Worm (Caenorhabditis elegans) whole organism, mixed stage, embryonic: ENCODE data around the gene Y51A2D.8.
A peak's percentile ranks its signal among the peaks of the same experiment; 100 is the strongest.

Experiments used
- M03D4.4 ChIP-seq: sonication (generic microtip); optimal IDR thresholded peaks from 2 replicates; lab custom pipeline; 2017; ENCODE audit warnings: mild to moderate bottlenecking, missing genetic modification characterization, missing compliant biosample characterization
- bed-3 ChIP-seq: fragments of 200-800 bp; sonication (Bioruptor generic); optimal IDR thresholded peaks from 3 replicates; lab custom pipeline; 2018; ENCODE audit warnings: mild to moderate bottlenecking, missing genetic modification characterization, moderate library complexity, missing compliant biosample characterization
- blmp-1 ChIP-seq: fragments of 150-350 bp; optimal IDR thresholded peaks from 2 replicates; lab custom pipeline; 2014; ENCODE audit warnings: missing biosample characterization, missing genetic modification characterization
- ceh-39 ChIP-seq: fragments of 150-350 bp; optimal IDR thresholded peaks from 2 replicates; lab custom pipeline; 2014; ENCODE audit warnings: missing biosample characterization, missing genetic modification characterization
- ceh-43 ChIP-seq: fragments of 200-800 bp; sonication (Bioruptor generic); optimal IDR thresholded peaks from 2 replicates; lab custom pipeline; 2018; ENCODE audit warnings: mild to moderate bottlenecking, missing genetic modification characterization, moderate library complexity, missing compliant biosample characterization
- ceh-83 ChIP-seq: fragments of 200-800 bp; sonication (Bioruptor generic); optimal IDR thresholded peaks from 2 replicates; lab custom pipeline; 2018; ENCODE audit warnings: mild to moderate bottlenecking, missing genetic modification characterization, missing compliant biosample characterization
- ces-1 ChIP-seq: fragments of 150-350 bp; optimal IDR thresholded peaks from 2 replicates; lab custom pipeline; 2014; ENCODE audit warnings: missing biosample characterization, missing genetic modification reagents, missing genetic modification characterization
- cnd-1 ChIP-seq: fragments of 200-800 bp; sonication (Bioruptor generic); optimal IDR thresholded peaks from 2 replicates; lab custom pipeline; 2018; ENCODE audit warnings: mild to moderate bottlenecking, missing genetic modification characterization, missing compliant biosample characterization
- drap-1 ChIP-seq: fragments of 200-800 bp; sonication (Bioruptor generic); optimal IDR thresholded peaks from 3 replicates; lab custom pipeline; 2018; ENCODE audit warnings: mild to moderate bottlenecking, missing genetic modification characterization, missing compliant biosample characterization
- elt-1 ChIP-seq: sonication (generic microtip); optimal IDR thresholded peaks from 2 replicates; lab custom pipeline; 2017; ENCODE audit warnings: missing genetic modification characterization, mild to moderate bottlenecking, missing compliant biosample characterization, antibody characterized with exemption, moderate library complexity, borderline replicate concordance; ENCODE audit not compliant: insufficient read depth
- flh-1 ChIP-seq: fragments of 200-800 bp; sonication (Bioruptor generic); optimal IDR thresholded peaks from 2 replicates; lab custom pipeline; 2018; ENCODE audit warnings: mild to moderate bottlenecking, missing genetic modification characterization, moderate library complexity, missing compliant biosample characterization
- ham-2 ChIP-seq: fragments of 200-800 bp; sonication (Bioruptor generic); optimal IDR thresholded peaks from 2 replicates; lab custom pipeline; 2018; ENCODE audit warnings: mild to moderate bottlenecking, missing genetic modification characterization, missing compliant biosample characterization
- lin-13 ChIP-seq: fragments of 150-350 bp; optimal IDR thresholded peaks from 2 replicates; lab custom pipeline; 2014; ENCODE audit warnings: missing biosample characterization, missing genetic modification characterization
- lin-32 ChIP-seq: fragments of 200-800 bp; sonication (Bioruptor generic); optimal IDR thresholded peaks from 2 replicates; lab custom pipeline; 2018; ENCODE audit warnings: mild to moderate bottlenecking, missing genetic modification characterization, missing compliant biosample characterization
- lsy-2 ChIP-seq: fragments of 150-350 bp; optimal IDR thresholded peaks from 2 replicates; lab custom pipeline; 2014; ENCODE audit warnings: missing biosample characterization, missing genetic modification characterization
- mab-5 ChIP-seq: fragments of 150-350 bp; optimal IDR thresholded peaks from 2 replicates; lab custom pipeline; 2014; ENCODE audit warnings: missing biosample characterization, missing genetic modification characterization
- mep-1 ChIP-seq: fragments of 150-350 bp; optimal IDR thresholded peaks from 2 replicates; lab custom pipeline; 2017; ENCODE audit warnings: missing biosample characterization, missing genetic modification reagents, missing genetic modification characterization, inconsistent platforms
- mls-2 ChIP-seq: sonication (generic microtip); optimal IDR thresholded peaks from 2 replicates; lab custom pipeline; 2016; ENCODE audit warnings: mild to moderate bottlenecking, missing genetic modification characterization, moderate library complexity, missing compliant biosample characterization
- nhr-12 ChIP-seq: fragments of 150-350 bp; optimal IDR thresholded peaks from 2 replicates; lab custom pipeline; 2014; ENCODE audit warnings: missing biosample characterization, missing genetic modification characterization
- nhr-2 ChIP-seq: fragments of 150-350 bp; optimal IDR thresholded peaks from 2 replicates; lab custom pipeline; 2014; ENCODE audit warnings: missing biosample characterization, missing genetic modification characterization
- nhr-237 ChIP-seq: fragments of 150-350 bp; optimal IDR thresholded peaks from 2 replicates; lab custom pipeline; 2014; ENCODE audit warnings: missing biosample characterization, missing genetic modification characterization
- nhr-28 ChIP-seq: fragments of 150-350 bp; optimal IDR thresholded peaks from 2 replicates; lab custom pipeline; 2014; ENCODE audit warnings: missing biosample characterization, missing genetic modification characterization
- nhr-76 ChIP-seq: sonication (generic microtip); optimal IDR thresholded peaks from 2 replicates; lab custom pipeline; 2017; ENCODE audit warnings: missing biosample characterization, missing genetic modification characterization
- pha-4 ChIP-seq: fragments of 150-350 bp; optimal IDR thresholded peaks from 2 replicates; lab custom pipeline; 2018; ENCODE audit warnings: missing biosample characterization, missing genetic modification reagents, missing genetic modification characterization
- sem-2 ChIP-seq: fragments of 200-800 bp; sonication (Bioruptor generic); optimal IDR thresholded peaks from 2 replicates; lab custom pipeline; 2018; ENCODE audit warnings: mild to moderate bottlenecking, missing genetic modification characterization, missing compliant biosample characterization
- sptf-1 ChIP-seq: sonication (generic microtip); optimal IDR thresholded peaks from 2 replicates; lab custom pipeline; 2017; ENCODE audit warnings: mild to moderate bottlenecking, missing genetic modification characterization, moderate library complexity, missing compliant biosample characterization
- tbx-8 ChIP-seq: fragments of 200-800 bp; sonication (Bioruptor generic); optimal IDR thresholded peaks from 2 replicates; lab custom pipeline; 2018; ENCODE audit warnings: mild to moderate bottlenecking, missing genetic modification characterization, moderate library complexity, missing compliant biosample characterization
- unc-120 ChIP-seq: sonication (generic microtip); optimal IDR thresholded peaks from 2 replicates; lab custom pipeline; 2017; ENCODE audit warnings: missing genetic modification characterization, missing compliant biosample characterization; ENCODE audit not compliant: poor library complexity, severe bottlenecking
- unc-39 ChIP-seq: fragments of 150-350 bp; optimal IDR thresholded peaks from 2 replicates; lab custom pipeline; 2014; ENCODE audit warnings: missing biosample characterization, missing genetic modification characterization
- unc-62 ChIP-seq: fragments of 150-350 bp; optimal IDR thresholded peaks from 2 replicates; lab custom pipeline; 2014; ENCODE audit warnings: missing biosample characterization, missing genetic modification reagents, missing genetic modification characterization
- zip-8 ChIP-seq: fragments of 150-350 bp; optimal IDR thresholded peaks from 2 replicates; lab custom pipeline; 2014; ENCODE audit warnings: missing biosample characterization, missing genetic modification characterization
- ztf-11 ChIP-seq: fragments of 150-350 bp; optimal IDR thresholded peaks from 2 replicates; lab custom pipeline; 2014; ENCODE audit warnings: missing biosample characterization, missing genetic modification characterization

Y51A2D.8 gene

DNA sequence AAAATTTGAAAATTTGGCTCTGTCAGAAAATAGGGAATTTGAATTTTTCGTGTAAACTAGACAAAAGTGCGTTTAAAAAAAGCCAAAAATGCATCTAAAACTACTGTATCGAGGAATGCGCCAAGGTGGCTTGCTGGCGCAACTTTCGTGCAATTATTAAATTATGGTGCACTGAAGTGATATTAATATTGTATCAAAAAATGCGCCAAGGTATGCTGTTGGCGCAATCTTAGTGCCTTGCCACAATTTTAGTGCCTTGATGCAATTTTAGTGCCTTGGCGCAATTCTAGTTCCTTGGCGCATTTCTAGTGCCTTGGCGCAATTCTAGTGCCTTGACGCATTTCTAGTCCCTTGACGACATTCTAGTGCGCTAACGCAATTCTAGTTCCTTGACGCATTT, 21.4 kb upstream of the Y51A2D.8 start:
- no peak for TF ChIP-seq nhr-28 (tag; lab: Kevin White, UChicago)
- TF ChIP-seq pha-4, result no peak
- no peak for TF ChIP-seq M03D4.4 (tag; lab: Kevin White, UChicago)
- TF ChIP-seq elt-1 (tag; lab: Kevin White, UChicago), result no peak
- no peak for TF ChIP-seq mab-5 (tag; lab: Kevin White, UChicago)
- TF ChIP-seq cnd-1 (tag; lab: Kevin White, UChicago), result no peak
- TF ChIP-seq lin-32 (GFP tag; lab: Kevin White, UChicago), result no peak
- no peak for TF ChIP-seq lsy-2 (tag; lab: Kevin White, UChicago)
- TF ChIP-seq blmp-1 (tag; lab: Kevin White, UChicago), result no peak
- no peak for TF ChIP-seq ceh-83 (GFP tag; lab: Kevin White, UChicago)
- TF ChIP-seq mep-1 (tag; lab: Kevin White, UChicago), result no peak
- TF ChIP-seq nhr-12 (tag; lab: Kevin White, UChicago), result no peak
- no peak for TF ChIP-seq drap-1 (GFP tag; lab: Kevin White, UChicago)
- TF ChIP-seq ces-1 (GFP tag; lab: Kevin White, UChicago), result no peak

DNA sequence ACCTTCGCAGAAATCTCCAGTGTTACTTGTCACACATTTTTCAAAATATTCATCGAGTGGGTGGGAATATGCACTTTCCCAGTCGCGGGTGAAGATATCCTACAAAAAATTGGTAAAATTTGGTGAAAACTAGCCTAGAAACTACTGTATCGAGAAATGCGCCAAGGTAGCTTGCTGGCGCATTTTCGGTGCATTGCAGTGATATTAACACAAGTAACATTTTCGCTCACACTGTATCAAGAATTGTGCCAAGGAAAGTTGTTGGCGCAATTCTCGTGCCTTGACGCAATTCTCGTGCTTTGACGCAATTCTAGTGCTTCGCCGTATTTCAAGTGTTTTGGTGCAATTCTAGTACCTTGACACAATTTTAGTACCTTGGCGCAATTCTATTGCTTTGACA, 19.5 kb upstream of the Y51A2D.8 start:
- TF ChIP-seq ceh-43 (GFP tag; lab: Kevin White, UChicago) (no peak), blmp-1 (tag; lab: Kevin White, UChicago) (no peak), unc-120 (no peak), ham-2 (GFP tag; lab: Kevin White, UChicago) (no peak), lsy-2 (tag; lab: Kevin White, UChicago) (peak; percentile 16), mls-2 (no peak), nhr-76 (no peak), unc-39 (no peak), sem-2 (GFP tag; lab: Kevin White, UChicago) (no peak), zip-8 (no peak), tbx-8 (no peak), ceh-39 (tag; lab: Kevin White, UChicago) (no peak), nhr-237 (tag; lab: Kevin White, UChicago) (no peak), drap-1 (GFP tag; lab: Kevin White, UChicago) (peak; percentile 77)

DNA sequence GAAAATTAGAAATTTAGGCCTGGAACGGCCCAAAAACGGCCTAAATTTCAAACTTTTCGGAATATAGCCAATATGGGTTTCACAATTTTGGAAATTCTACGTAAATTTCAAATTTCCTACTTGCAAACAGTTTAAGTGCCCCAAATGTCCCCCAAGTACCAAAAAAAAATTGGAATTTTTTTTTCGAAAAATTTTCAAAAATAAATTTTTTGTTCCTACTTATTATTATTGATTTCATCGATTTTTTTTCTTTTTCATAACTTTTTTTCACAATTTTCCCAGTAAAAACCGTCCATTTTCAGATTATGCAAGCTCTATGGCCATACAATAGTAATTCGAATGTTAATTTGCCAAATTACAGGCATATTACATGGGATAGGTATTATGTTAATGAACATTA, 17.9 kb upstream of the Y51A2D.8 start, which contains the start of gene Y51A2D.21:
Gene Y51A2D.21 (plus strand): TSS at position 301 of the 400 bp plus-strand sequence.
- TF ChIP-seq cnd-1 (tag; lab: Kevin White, UChicago) (no peak), pha-4 (no peak), unc-62 (GFP tag; lab: Kevin White, UChicago) (no peak), ces-1 (GFP tag; lab: Kevin White, UChicago) (no peak)

DNA sequence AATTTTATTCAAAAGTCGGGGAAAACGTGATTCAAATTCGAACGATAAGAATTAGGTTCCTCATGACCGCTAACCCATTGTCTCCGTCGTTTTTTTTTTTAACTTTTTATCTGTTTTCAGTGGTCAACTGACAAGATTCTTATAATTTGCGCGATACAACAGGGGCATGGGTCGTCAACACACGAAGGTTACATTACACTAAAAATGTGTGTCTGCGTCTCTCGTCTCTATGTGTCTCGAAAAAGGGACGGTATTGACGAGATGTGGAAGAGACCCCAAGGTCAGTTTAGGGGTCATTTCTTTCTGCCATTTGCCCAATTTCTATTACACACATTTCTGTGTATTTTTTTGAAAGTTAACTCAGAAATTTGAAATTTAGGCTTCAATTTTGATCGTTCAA, 15.8 kb upstream of the Y51A2D.8 start:
- TF ChIP-seq unc-62 (GFP tag; lab: Kevin White, UChicago), result no peak
- TF ChIP-seq unc-120, result no peak

DNA sequence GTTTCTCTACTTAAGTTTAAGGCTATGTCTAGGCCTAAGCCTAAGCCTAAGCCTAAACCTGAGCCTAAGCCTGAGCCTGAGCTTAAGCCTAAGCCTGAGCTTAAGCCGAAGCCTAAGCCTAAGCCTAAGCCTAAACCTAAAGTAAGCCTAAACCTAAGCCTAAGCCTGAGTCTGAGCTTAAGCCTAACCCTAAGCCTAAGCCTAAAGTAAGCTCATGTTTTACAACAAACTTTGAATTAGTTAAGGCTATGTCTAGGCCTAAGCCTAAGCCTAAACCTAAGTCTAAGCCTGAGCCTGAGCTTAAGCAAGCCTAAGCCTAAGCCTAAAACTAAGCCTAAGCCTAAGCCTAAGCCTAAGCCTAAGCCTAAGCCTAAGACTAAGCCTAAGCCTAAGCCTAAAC, 12.0 kb upstream of the Y51A2D.8 start:
- no peak for TF ChIP-seq nhr-12 (tag; lab: Kevin White, UChicago)
- TF ChIP-seq nhr-2 (tag; lab: Kevin White, UChicago), result no peak
- TF ChIP-seq ceh-83 (GFP tag; lab: Kevin White, UChicago), result no peak
- TF ChIP-seq sptf-1, result peak; percentile 10
- peak; percentile 43 for TF ChIP-seq ham-2 (GFP tag; lab: Kevin White, UChicago)

DNA sequence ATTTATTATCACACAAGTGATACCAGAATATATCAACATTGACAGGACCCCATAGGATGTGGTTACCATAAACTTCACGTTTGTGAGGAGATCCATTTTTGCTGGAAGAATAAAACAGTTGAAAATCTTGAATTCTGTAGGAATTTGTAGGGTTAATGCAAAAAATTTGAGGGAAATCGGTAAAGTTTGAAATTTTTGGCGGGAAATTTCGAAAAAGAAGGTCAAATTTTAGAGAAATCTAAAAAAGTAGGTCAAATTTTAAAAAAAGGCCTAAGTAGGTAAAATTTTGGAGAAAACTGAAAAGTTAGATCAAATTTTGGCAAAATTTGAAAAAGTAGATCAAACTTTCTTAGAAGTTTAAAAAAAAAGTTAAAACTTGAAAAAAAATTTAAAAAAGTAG, 11.1 kb upstream of the Y51A2D.8 start, which contains the start of gene srg-34:
Gene srg-34 (minus strand): TSS at position 101 of the 400 bp plus-strand sequence.
- TF ChIP-seq ceh-43 (GFP tag; lab: Kevin White, UChicago) (no peak), M03D4.4 (tag; lab: Kevin White, UChicago) (no peak), blmp-1 (tag; lab: Kevin White, UChicago) (no peak), pha-4 (no peak), lin-32 (GFP tag; lab: Kevin White, UChicago) (no peak), ces-1 (GFP tag; lab: Kevin White, UChicago) (no peak), flh-1 (GFP tag; lab: Kevin White, UChicago) (no peak), tbx-8 (no peak), nhr-12 (tag; lab: Kevin White, UChicago) (no peak), lin-13 (no peak), nhr-237 (tag; lab: Kevin White, UChicago) (no peak), unc-39 (no peak), zip-8 (no peak), cnd-1 (tag; lab: Kevin White, UChicago) (no peak), sptf-1 (no peak), lsy-2 (tag; lab: Kevin White, UChicago) (no peak), mls-2 (no peak), ztf-11 (tag; lab: Kevin White, UChicago) (no peak), elt-1 (tag; lab: Kevin White, UChicago) (no peak), bed-3 (GFP tag; lab: Kevin White, UChicago) (no peak)
